Worm (Caenorhabditis elegans) whole organism, late embryonic: Measurements from ENCODE around the gene hil-4.
A peak's percentile ranks its signal among the peaks of the same experiment; 100 is the strongest.

Experiments used
- F13H6.1 ChIP-seq: sonication (generic microtip); optimal IDR thresholded peaks from 2 replicates; lab custom pipeline; 2016; ENCODE audit warnings: missing genetic modification characterization, missing compliant biosample characterization
- K09A11.1 ChIP-seq: sonication (generic microtip); optimal IDR thresholded peaks from 2 replicates; lab custom pipeline; 2017; ENCODE audit warnings: antibody characterized with exemption, mild to moderate bottlenecking, missing genetic modification characterization, missing compliant biosample characterization; ENCODE audit not compliant: insufficient read depth
- T23F11.4 ChIP-seq: fragments of 200-800 bp; sonication (Bioruptor generic); optimal IDR thresholded peaks from 2 replicates; lab custom pipeline; 2018; ENCODE audit warnings: mild to moderate bottlenecking, missing genetic modification characterization, missing compliant biosample characterization
- ama-1 ChIP-seq: fragments of 150-350 bp; optimal IDR thresholded peaks from 2 replicates; lab custom pipeline; 2014
- ceh-14 ChIP-seq: sonication (generic microtip); optimal IDR thresholded peaks from 2 replicates; lab custom pipeline; 2016; ENCODE audit warnings: missing genotype, missing genetic modification characterization, missing compliant biosample characterization
- ceh-2 ChIP-seq: sonication (generic microtip); optimal IDR thresholded peaks from 2 replicates; lab custom pipeline; 2016; ENCODE audit warnings: missing genotype, missing genetic modification characterization, missing compliant biosample characterization
- ceh-22 ChIP-seq: sonication (generic microtip); optimal IDR thresholded peaks from 2 replicates; lab custom pipeline; 2017; ENCODE audit warnings: missing biosample characterization, missing genetic modification characterization
- ceh-24 ChIP-seq: sonication (generic microtip); optimal IDR thresholded peaks from 2 replicates; lab custom pipeline; 2016; ENCODE audit warnings: mild to moderate bottlenecking, missing genetic modification characterization, missing compliant biosample characterization
- ceh-34 ChIP-seq: sonication (generic microtip); optimal IDR thresholded peaks from 2 replicates; lab custom pipeline; 2016; ENCODE audit warnings: mild to moderate bottlenecking, missing genetic modification characterization, missing compliant biosample characterization
- ceh-45 ChIP-seq: fragments of 200-800 bp; sonication (Bioruptor generic); IDR thresholded peaks from 2 replicates; pipeline ENCODE4 v1.3.6; 2022; ENCODE audit warnings: missing genetic modification reagents, missing genetic modification characterization, missing compliant biosample characterization
- ceh-48 ChIP-seq: sonication (generic microtip); optimal IDR thresholded peaks from 2 replicates; lab custom pipeline; 2016; ENCODE audit warnings: missing genetic modification characterization, inconsistent platforms, missing compliant biosample characterization
- dve-1 ChIP-seq: sonication (generic microtip); optimal IDR thresholded peaks from 2 replicates; lab custom pipeline; 2017; ENCODE audit warnings: antibody characterized with exemption, mild to moderate bottlenecking, missing genetic modification characterization, missing compliant biosample characterization
- elt-2 ChIP-seq: sonication (generic microtip); optimal IDR thresholded peaks from 2 replicates; lab custom pipeline; 2016; ENCODE audit warnings: missing genetic modification reagents, missing genetic modification characterization, missing compliant biosample characterization
- fax-1 ChIP-seq: sonication (generic microtip); optimal IDR thresholded peaks from 2 replicates; lab custom pipeline; 2016; ENCODE audit warnings: missing genotype, missing genetic modification characterization, missing compliant biosample characterization
- gmeb-2 ChIP-seq: sonication (generic microtip); optimal IDR thresholded peaks from 2 replicates; lab custom pipeline; 2016; ENCODE audit warnings: missing genetic modification characterization, inconsistent platforms, missing compliant biosample characterization
- hlh-15 ChIP-seq: sonication (generic microtip); optimal IDR thresholded peaks from 2 replicates; lab custom pipeline; 2016; ENCODE audit warnings: missing genetic modification characterization, missing compliant biosample characterization
- hlh-30 ChIP-seq: sonication (generic microtip); optimal IDR thresholded peaks from 2 replicates; lab custom pipeline; 2017; ENCODE audit warnings: antibody characterized with exemption, missing genetic modification characterization, missing compliant biosample characterization; ENCODE audit not compliant: insufficient read depth
- lim-6 ChIP-seq: sonication (generic microtip); optimal IDR thresholded peaks from 2 replicates; lab custom pipeline; 2016; ENCODE audit warnings: missing genetic modification characterization, missing compliant biosample characterization
- madf-2 ChIP-seq: sonication (generic microtip); optimal IDR thresholded peaks from 2 replicates; lab custom pipeline; 2017; ENCODE audit warnings: missing genetic modification characterization, missing compliant biosample characterization
- mec-3 ChIP-seq: sonication (generic microtip); optimal IDR thresholded peaks from 2 replicates; lab custom pipeline; 2016; ENCODE audit warnings: borderline replicate concordance, missing genetic modification characterization, missing compliant biosample characterization
- nhr-11 ChIP-seq: fragments of 150-350 bp; optimal IDR thresholded peaks from 2 replicates; lab custom pipeline; 2014; ENCODE audit warnings: missing biosample characterization, missing genetic modification characterization
- npax-4 ChIP-seq: sonication (generic microtip); optimal IDR thresholded peaks from 2 replicates; lab custom pipeline; 2016; ENCODE audit warnings: missing genetic modification characterization, missing compliant biosample characterization
- pag-3 ChIP-seq: sonication (generic microtip); optimal IDR thresholded peaks from 2 replicates; lab custom pipeline; 2016; ENCODE audit warnings: missing compliant biosample characterization, missing genetic modification characterization, borderline replicate concordance
- pat-9 ChIP-seq: fragments of 200-800 bp; sonication (Bioruptor generic); optimal IDR thresholded peaks from 2 replicates; lab custom pipeline; 2018; ENCODE audit warnings: mild to moderate bottlenecking, missing genetic modification characterization, moderate library complexity, missing compliant biosample characterization
- rnt-1 ChIP-seq: sonication (generic microtip); optimal IDR thresholded peaks from 2 replicates; lab custom pipeline; 2016; ENCODE audit warnings: missing genetic modification characterization, missing compliant biosample characterization
- tbx-7 ChIP-seq: sonication (generic microtip); optimal IDR thresholded peaks from 2 replicates; lab custom pipeline; 2016; ENCODE audit warnings: missing genotype, missing genetic modification characterization, missing compliant biosample characterization
- ttx-3 ChIP-seq: sonication (generic microtip); optimal IDR thresholded peaks from 2 replicates; lab custom pipeline; 2016; ENCODE audit warnings: missing genetic modification reagents, missing genetic modification characterization, missing compliant biosample characterization
- unc-42 ChIP-seq: sonication (generic microtip); optimal IDR thresholded peaks from 2 replicates; lab custom pipeline; 2016; ENCODE audit warnings: missing genotype, missing genetic modification characterization, missing compliant biosample characterization
- unc-55 ChIP-seq: sonication (generic microtip); optimal IDR thresholded peaks from 2 replicates; lab custom pipeline; 2017; ENCODE audit warnings: missing biosample characterization, missing genetic modification reagents, missing genetic modification characterization
- zip-5 ChIP-seq: sonication (generic microtip); optimal IDR thresholded peaks from 2 replicates; lab custom pipeline; 2016; ENCODE audit warnings: missing genetic modification characterization, missing compliant biosample characterization

hil-4 gene

DNA sequence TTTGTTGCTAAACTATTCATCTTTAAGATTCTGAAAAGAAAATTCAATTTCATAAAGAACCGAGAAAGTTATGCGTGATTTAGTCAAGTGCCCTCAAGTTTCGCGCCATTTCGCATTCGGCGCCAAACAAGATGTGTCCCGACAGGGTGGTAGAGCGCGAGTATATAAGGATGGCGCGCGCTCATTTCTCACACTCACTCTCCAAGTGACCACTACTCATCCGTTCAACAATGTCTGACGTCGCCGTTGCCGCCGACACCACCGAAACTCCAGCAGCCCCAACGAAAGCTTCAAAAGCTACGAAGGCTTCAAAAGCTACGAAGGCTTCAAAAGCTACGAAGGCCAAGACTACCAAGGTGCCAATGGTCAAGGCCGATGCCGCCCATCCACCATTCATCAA is at the start of gene hil-4:
Gene hil-4, plus strand, starts transcription at position 191 of the 400 bp plus-strand sequence.
- no peak for TF ChIP-seq K09A11.1 (tag; lab: Kevin White, UChicago)

DNA sequence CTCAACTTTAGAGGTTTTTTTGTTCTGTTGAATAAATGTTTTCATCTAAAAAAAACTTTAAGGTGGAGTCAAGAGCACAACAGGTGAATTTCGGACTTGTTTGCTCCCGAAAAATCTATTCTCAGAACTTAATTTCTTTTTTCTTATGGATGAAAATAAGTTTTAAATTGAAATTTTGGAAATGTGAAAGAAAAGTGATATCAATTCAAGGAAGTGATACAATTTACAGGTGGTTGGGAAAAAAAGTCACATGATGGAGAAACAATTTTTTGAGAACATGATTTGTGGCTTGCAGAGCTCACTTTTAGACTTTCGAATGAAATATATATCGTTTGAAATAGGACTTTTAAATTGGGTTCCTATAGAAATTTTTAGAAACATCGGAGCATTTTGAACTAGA is 46.5 kb upstream of the hil-4 start:
- no peak for TF ChIP-seq madf-2 (tag; lab: Kevin White, UChicago)
- TF ChIP-seq hlh-30 (tag; lab: Kevin White, UChicago) = no peak
- TF ChIP-seq ttx-3 (tag; lab: Kevin White, UChicago) = no peak
- TF ChIP-seq ceh-24 = no peak
- no peak for TF ChIP-seq pag-3 (tag; lab: Kevin White, UChicago)
- TF ChIP-seq dve-1 = no peak
- TF ChIP-seq T23F11.4 (GFP tag; lab: Kevin White, UChicago) = no peak
- TF ChIP-seq unc-42 = no peak
- no peak for TF ChIP-seq unc-55 (GFP tag; lab: Kevin White, UChicago)
- TF ChIP-seq npax-4 = no peak
- TF ChIP-seq, all 69 proteins: peak for 0

DNA sequence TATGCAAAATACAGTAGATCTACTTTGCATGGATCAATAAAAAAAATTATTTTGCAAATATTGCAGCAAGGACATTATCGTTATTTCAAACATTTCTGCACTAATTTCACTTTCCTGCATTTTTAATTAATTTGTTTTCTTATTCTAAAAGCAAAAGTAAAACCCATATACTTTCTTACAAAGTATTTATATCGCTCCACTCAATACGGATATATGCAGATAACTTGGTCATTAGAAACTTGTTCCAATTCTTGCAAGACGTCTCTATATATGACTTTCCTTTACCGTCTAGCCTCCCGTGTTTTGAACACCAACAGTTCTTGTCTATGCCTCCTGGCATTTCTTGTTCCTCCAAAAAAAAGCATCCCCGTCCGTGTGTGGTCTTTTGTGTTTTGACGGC is 43.6 kb upstream of the hil-4 start, which contains the start of gene oac-24:
Gene oac-24, plus strand, starts transcription at position 301 of the 400 bp plus-strand sequence.
- TF ChIP-seq hlh-30 (tag; lab: Kevin White, UChicago) (no peak), gmeb-2 (tag; lab: Kevin White, UChicago) (no peak), zip-5 (no peak), ceh-48 (tag; lab: Kevin White, UChicago) (no peak), unc-55 (GFP tag; lab: Kevin White, UChicago) (no peak)

DNA sequence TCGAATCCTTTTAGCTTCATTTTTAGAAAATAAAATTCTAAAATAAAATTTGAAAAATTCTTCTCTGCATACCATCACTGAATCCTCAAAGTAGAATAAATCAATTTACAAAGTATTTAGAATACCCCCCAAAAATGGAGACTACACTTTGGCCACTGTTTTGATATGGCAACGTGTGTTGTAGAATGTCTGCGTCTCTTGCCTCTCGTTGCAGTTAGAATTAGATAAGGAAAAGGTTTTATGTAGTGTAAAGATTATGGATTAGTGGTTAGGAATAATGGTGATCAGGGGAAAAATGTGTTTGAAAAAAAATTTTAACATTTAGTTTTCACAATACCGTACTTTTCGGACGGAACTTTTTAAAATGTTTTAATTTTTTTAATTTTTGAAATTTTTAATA is 34.1 kb upstream of the hil-4 start, which contains the start of gene prx-6:
Gene prx-6, minus strand, starts transcription at position 129 of the 400 bp plus-strand sequence.
- TF ChIP-seq elt-2 (tag; lab: Kevin White, UChicago) (peak; percentile 66), ceh-34 (tag; lab: Kevin White, UChicago) (no peak), ceh-2 (tag; lab: Kevin White, UChicago) (no peak)

DNA sequence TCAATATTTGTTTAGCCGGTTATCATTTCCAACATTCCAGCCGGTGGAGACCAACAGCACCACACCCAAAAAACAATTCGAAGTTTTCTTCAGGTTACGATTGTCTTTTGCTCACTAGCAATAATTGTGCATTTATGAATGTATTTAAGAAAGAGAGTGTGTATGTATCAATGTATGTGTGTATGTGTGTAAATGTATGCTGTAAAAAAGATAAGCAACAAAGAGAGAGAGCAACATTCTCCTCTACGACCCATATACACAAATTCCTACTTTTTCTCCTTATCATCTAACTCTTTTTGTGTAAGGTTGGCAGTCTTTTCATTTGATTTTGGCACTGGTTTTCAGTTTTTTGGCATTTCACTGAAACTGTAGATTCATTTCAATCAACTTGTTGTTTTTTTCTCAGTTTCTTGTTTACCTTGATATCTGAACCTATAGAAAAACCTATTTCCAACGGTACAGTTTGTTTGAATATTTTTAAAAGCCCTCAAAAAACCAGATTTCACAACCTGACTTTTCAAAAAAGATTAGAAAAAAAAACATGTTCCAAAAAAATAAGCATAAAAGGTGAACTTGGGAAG is 33.1 kb upstream of the hil-4 start:
- no peak for TF ChIP-seq pat-9 (tag; lab: Kevin White, UChicago)
- peak; percentile 58 for TF ChIP-seq elt-2 (tag; lab: Kevin White, UChicago)

DNA sequence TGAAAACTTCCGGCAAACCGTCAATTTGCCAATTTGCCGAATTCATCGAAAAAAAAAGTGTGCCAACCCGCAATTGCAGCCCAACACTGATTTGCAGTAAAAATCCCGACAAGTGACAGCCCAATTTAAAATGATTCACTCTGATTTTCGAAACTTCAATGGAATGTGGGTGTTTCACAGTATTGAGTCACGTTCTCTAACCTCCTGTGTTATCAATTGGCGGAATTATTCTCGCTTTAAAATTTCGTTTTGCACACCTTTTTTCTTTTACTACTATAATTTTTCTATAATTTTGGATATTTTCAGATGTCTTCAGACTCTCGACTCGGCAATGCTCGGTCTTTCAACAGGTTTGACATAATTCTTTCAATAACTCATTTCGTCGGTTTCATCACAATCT is 31.8 kb upstream of the hil-4 start, which contains the start of gene F39G3.5:
Gene F39G3.5, plus strand, starts transcription at position 301 of the 400 bp plus-strand sequence.
- TF ChIP-seq lim-6 (tag; lab: Kevin White, UChicago) = no peak
- no peak for TF ChIP-seq rnt-1 (tag; lab: Kevin White, UChicago)
- TF ChIP-seq mec-3 (tag; lab: Kevin White, UChicago) = no peak
- no peak for TF ChIP-seq elt-2 (tag; lab: Kevin White, UChicago)
- TF ChIP-seq ceh-24 = no peak
- no peak for TF ChIP-seq ceh-22 (tag; lab: Kevin White, UChicago)
- no peak for TF ChIP-seq ceh-45 (GFP tag; lab: Robert Waterston, UW)
- no peak for TF ChIP-seq fax-1 (tag; lab: Kevin White, UChicago)
- TF ChIP-seq ceh-14 (tag; lab: Kevin White, UChicago) = no peak
- TF ChIP-seq unc-42 = no peak
- TF ChIP-seq nhr-11 (tag; lab: Kevin White, UChicago) = no peak

DNA sequence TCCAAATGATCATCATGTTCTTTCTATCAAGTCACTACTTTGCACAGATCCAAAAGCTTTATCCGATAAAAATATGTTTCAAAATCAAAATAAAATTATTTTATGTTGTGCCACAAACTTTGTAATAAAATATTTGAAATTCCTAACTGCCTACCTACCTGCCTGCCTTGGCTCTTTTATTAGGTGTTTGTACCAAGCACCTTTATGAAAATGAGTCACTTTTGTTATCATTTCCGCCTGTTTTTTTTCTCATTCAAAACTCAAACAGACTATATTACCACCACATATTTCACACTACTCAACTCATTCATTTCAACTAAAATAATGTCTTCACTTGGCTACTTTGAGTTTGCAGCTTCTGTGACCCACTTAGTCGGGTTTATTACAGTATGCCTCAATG is 29.7 kb upstream of the hil-4 start, which contains the start of gene F39G3.4:
Gene F39G3.4, plus strand, starts transcription at position 301 of the 400 bp plus-strand sequence.
- TF ChIP-seq ama-1 = no peak
- TF ChIP-seq hlh-15 = no peak
- TF ChIP-seq nhr-11 (tag; lab: Kevin White, UChicago) = no peak
- no peak for TF ChIP-seq F13H6.1 (tag; lab: Kevin White, UChicago)
- TF ChIP-seq ceh-14 (tag; lab: Kevin White, UChicago) = no peak
- no peak for TF ChIP-seq tbx-7
